Worm (Caenorhabditis elegans) whole organism, L2 larva: ENCODE results near the gene pap-2.

Experiments
- C34F6.9 ChIP-seq: fragments of 150-350 bp; optimal IDR thresholded peaks from 2 replicates; lab custom pipeline; 2014; ENCODE audit warnings: missing biosample characterization, missing genetic modification characterization
- F13H6.1 ChIP-seq: sonication (generic microtip); optimal IDR thresholded peaks from 2 replicates; lab custom pipeline; 2016; ENCODE audit warnings: missing genetic modification characterization, missing compliant biosample characterization
- Y55F3AM.14 ChIP-seq: fragments of 200-800 bp; sonication (Bioruptor generic); optimal IDR thresholded peaks from 2 replicates; lab custom pipeline; 2018; ENCODE audit warnings: mild to moderate bottlenecking, missing genetic modification characterization, missing compliant biosample characterization
- ZK546.5 ChIP-seq: sonication (generic microtip); optimal IDR thresholded peaks from 2 replicates; lab custom pipeline; 2017; ENCODE audit warnings: missing biosample characterization, missing genetic modification characterization
- alr-1 ChIP-seq: fragments of 150-350 bp; optimal IDR thresholded peaks from 2 replicates; lab custom pipeline; 2014; ENCODE audit warnings: missing biosample characterization, missing genetic modification characterization
- aly-2 ChIP-seq: fragments of 150-350 bp; optimal IDR thresholded peaks from 2 replicates; lab custom pipeline; 2014; ENCODE audit warnings: missing biosample characterization, missing genetic modification characterization
- ama-1 ChIP-seq: fragments of 150-350 bp; optimal IDR thresholded peaks from 2 replicates; lab custom pipeline; 2018; ENCODE audit warnings: inconsistent platforms
- blmp-1 ChIP-seq: sonication (generic microtip); optimal IDR thresholded peaks from 2 replicates; lab custom pipeline; 2017; ENCODE audit warnings: missing genetic modification characterization, mild to moderate bottlenecking, missing compliant biosample characterization, antibody characterized with exemption, moderate library complexity; ENCODE audit not compliant: insufficient read depth
- ceh-16 ChIP-seq: fragments of 150-350 bp; optimal IDR thresholded peaks from 2 replicates; lab custom pipeline; 2014; ENCODE audit warnings: missing biosample characterization, missing genetic modification characterization
- ceh-82 ChIP-seq: fragments of 150-350 bp; optimal IDR thresholded peaks from 2 replicates; lab custom pipeline; 2014; ENCODE audit warnings: missing biosample characterization, missing genetic modification characterization
- crh-2 ChIP-seq: sonication (generic microtip); optimal IDR thresholded peaks from 2 replicates; lab custom pipeline; 2017; ENCODE audit warnings: missing biosample characterization, missing genetic modification characterization
- dmd-4 ChIP-seq: sonication (generic microtip); optimal IDR thresholded peaks from 2 replicates; lab custom pipeline; 2017; ENCODE audit warnings: missing biosample characterization, missing genetic modification characterization
- egl-27 ChIP-seq: sonication (generic microtip); optimal IDR thresholded peaks from 3 replicates; lab custom pipeline; 2017; ENCODE audit warnings: missing biosample characterization, missing genetic modification reagents, missing genetic modification characterization
- elt-1 ChIP-seq: fragments of 150-350 bp; optimal IDR thresholded peaks from 2 replicates; lab custom pipeline; 2014; ENCODE audit warnings: missing biosample characterization, missing genetic modification characterization
- elt-3 ChIP-seq: sonication (generic microtip); optimal IDR thresholded peaks from 2 replicates; lab custom pipeline; 2017; ENCODE audit warnings: missing biosample characterization, missing genetic modification characterization
- fos-1 ChIP-seq: fragments of 150-350 bp; optimal IDR thresholded peaks from 2 replicates; lab custom pipeline; 2014; ENCODE audit warnings: missing biosample characterization, missing genetic modification characterization
- gmeb-1 ChIP-seq: fragments of 150-350 bp; optimal IDR thresholded peaks from 2 replicates; lab custom pipeline; 2014; ENCODE audit warnings: missing biosample characterization, missing genetic modification characterization
- lin-11 ChIP-seq: fragments of 150-350 bp; sonication (generic microtip); optimal IDR thresholded peaks from 2 replicates; lab custom pipeline; 2014; ENCODE audit warnings: missing biosample characterization, missing genetic modification characterization, inconsistent platforms, mixed read lengths
- lin-13 ChIP-seq: fragments of 150-350 bp; optimal IDR thresholded peaks from 2 replicates; lab custom pipeline; 2014; ENCODE audit warnings: missing biosample characterization, missing genetic modification reagents, missing genetic modification characterization
- lsy-2 ChIP-seq, 2 experiments: fragments of 150-350 bp in 1 of 2; sonication (generic microtip) in 1 of 2; optimal IDR thresholded peaks; 2 replicates each; lab custom pipeline; 2014 to 2017; ENCODE audit warnings: missing biosample characterization in 2 of 2, missing genetic modification characterization in 2 of 2
- mab-5 ChIP-seq: fragments of 150-350 bp; optimal IDR thresholded peaks from 2 replicates; lab custom pipeline; 2014; ENCODE audit warnings: missing biosample characterization, missing genetic modification characterization
- mdl-1 ChIP-seq, 2 experiments: fragments of 150-350 bp in 1 of 2; sonication (generic microtip) in 1 of 2; optimal IDR thresholded peaks; 2 replicates each; lab custom pipeline; 2017; ENCODE audit warnings: missing biosample characterization in 2 of 2, missing genetic modification characterization in 2 of 2
- nhr-11 ChIP-seq: fragments of 150-350 bp; optimal IDR thresholded peaks from 2 replicates; lab custom pipeline; 2014; ENCODE audit warnings: missing biosample characterization, missing genetic modification characterization
- nhr-129 ChIP-seq: fragments of 150-350 bp; optimal IDR thresholded peaks from 2 replicates; lab custom pipeline; 2014; ENCODE audit warnings: missing biosample characterization, missing genetic modification characterization
- nhr-21 ChIP-seq: fragments of 150-350 bp; optimal IDR thresholded peaks from 2 replicates; lab custom pipeline; 2014; ENCODE audit warnings: missing biosample characterization, missing genetic modification characterization
- nhr-237 ChIP-seq: fragments of 150-350 bp; optimal IDR thresholded peaks from 2 replicates; lab custom pipeline; 2014; ENCODE audit warnings: missing biosample characterization, missing genetic modification characterization
- nhr-25 ChIP-seq: fragments of 150-350 bp; sonication (generic microtip); optimal IDR thresholded peaks from 3 replicates; lab custom pipeline; 2014; ENCODE audit warnings: missing biosample characterization, missing genetic modification characterization
- nhr-6 ChIP-seq: fragments of 150-350 bp; optimal IDR thresholded peaks from 2 replicates; lab custom pipeline; 2014; ENCODE audit warnings: missing biosample characterization, missing genetic modification characterization
- peb-1 ChIP-seq: fragments of 150-350 bp; optimal IDR thresholded peaks from 2 replicates; lab custom pipeline; 2014; ENCODE audit warnings: missing biosample characterization, missing genetic modification characterization
- sem-4 ChIP-seq: fragments of 150-350 bp; optimal IDR thresholded peaks from 2 replicates; lab custom pipeline; 2014; ENCODE audit warnings: missing biosample characterization, missing genetic modification reagents, missing genetic modification characterization
- skn-1 ChIP-seq: sonication (generic microtip); optimal IDR thresholded peaks from 2 replicates; lab custom pipeline; 2017; ENCODE audit warnings: missing biosample characterization, missing genetic modification characterization
- sma-3 ChIP-seq: sonication (generic microtip); optimal IDR thresholded peaks from 2 replicates; lab custom pipeline; 2016; ENCODE audit warnings: missing genetic modification reagents, missing genetic modification characterization, missing compliant biosample characterization
- sma-9 ChIP-seq, 2 experiments: fragments of 150-350 bp in 1 of 2; sonication (generic microtip) in 1 of 2; optimal IDR thresholded peaks; 2 replicates each; lab custom pipeline; 2014 to 2016; ENCODE audit warnings: missing genetic modification characterization in 2 of 2, mild to moderate bottlenecking in 1 of 2, missing biosample characterization in 1 of 2, missing compliant biosample characterization in 1 of 2, missing genetic modification reagents in 1 of 2, moderate library complexity in 1 of 2
- snpc-4 ChIP-seq: fragments of 150-350 bp; optimal IDR thresholded peaks from 2 replicates; lab custom pipeline; 2014; ENCODE audit warnings: missing biosample characterization, missing genetic modification characterization
- unc-55 ChIP-seq: fragments of 150-350 bp; sonication (generic microtip); optimal IDR thresholded peaks from 3 replicates; lab custom pipeline; 2014; ENCODE audit warnings: missing biosample characterization, missing genetic modification reagents, missing genetic modification characterization
- zag-1 ChIP-seq: fragments of 150-350 bp; optimal IDR thresholded peaks from 2 replicates; lab custom pipeline; 2014; ENCODE audit warnings: missing biosample characterization, missing genetic modification characterization
- ztf-4 ChIP-seq: fragments of 150-350 bp; optimal IDR thresholded peaks from 2 replicates; lab custom pipeline; 2014; ENCODE audit warnings: missing biosample characterization, missing genetic modification characterization

Gene pap-2

ce11 chrII:9646122-9646555 is 36.9 kb upstream of the pap-2 start:
- peak; percentile 81 for TF ChIP-seq F13H6.1
- peak in 1 of 2 experiments; percentile 39 for TF ChIP-seq mdl-1 (tag; optimal IDR thresholded peaks at IDR 0.05; lab: Kevin White, UChicago)
- TF ChIP-seq lsy-2 (tag; optimal IDR thresholded peaks at IDR 0.05; lab: Kevin White, UChicago): peak; percentile 32 to 74
- TF ChIP-seq Y55F3AM.14 (GFP tag; lab: Kevin White, UChicago): peak; percentile 75
- TF ChIP-seq lin-13 (GFP tag; lab: Kevin White, UChicago): peak; percentile 45
- TF ChIP-seq ama-1 (lab: Kevin White, UChicago): peak; percentile 76
- no peak for TF ChIP-seq ZK546.5 (tag; lab: Kevin White, UChicago)
- TF ChIP-seq zag-1: no peak
- TF ChIP-seq peb-1 (tag; lab: Kevin White, UChicago): no peak
- TF ChIP-seq sma-9 (GFP tag; optimal IDR thresholded peaks at IDR 0.05; lab: Kevin White, UChicago): peak; percentile 76
- no peak for TF ChIP-seq sma-9 (tag; optimal IDR thresholded peaks at IDR 0.05; lab: Kevin White, UChicago)
- TF ChIP-seq dmd-4 (tag; lab: Kevin White, UChicago): no peak
- no peak for TF ChIP-seq skn-1 (tag; lab: Kevin White, UChicago)
- peak; percentile 79 for TF ChIP-seq crh-2
- TF ChIP-seq aly-2 (tag; lab: Kevin White, UChicago): no peak
- TF ChIP-seq fos-1 (tag; lab: Kevin White, UChicago): peak; percentile 95
- TF ChIP-seq snpc-4 (tag; lab: Kevin White, UChicago): no peak
- no peak for TF ChIP-seq nhr-237 (tag; lab: Kevin White, UChicago)
- peak; percentile 51 for TF ChIP-seq sma-3 (GFP tag; lab: Kevin White, UChicago)
- peak; percentile 88 for TF ChIP-seq unc-55
- peak; percentile 35 for TF ChIP-seq ceh-16 (tag; lab: Kevin White, UChicago)
- TF ChIP-seq alr-1: no peak
- no peak for TF ChIP-seq elt-1 (tag; lab: Kevin White, UChicago)
- peak; percentile 72 for TF ChIP-seq ztf-4 (tag; lab: Kevin White, UChicago)
- peak; percentile 35 for TF ChIP-seq lin-11 (tag; lab: Kevin White, UChicago)
- TF ChIP-seq blmp-1 (tag; lab: Kevin White, UChicago): peak; percentile 78
- TF ChIP-seq gmeb-1: peak; percentile 16
- TF ChIP-seq ceh-82: peak; percentile 42
- TF ChIP-seq mab-5 (tag; lab: Kevin White, UChicago): peak; percentile 55
- peak; percentile 12 for TF ChIP-seq nhr-6 (tag; lab: Kevin White, UChicago)
- TF ChIP-seq C34F6.9 (tag; lab: Kevin White, UChicago): peak; percentile 86
- peak; percentile 73 for TF ChIP-seq sem-4 (tag; lab: Kevin White, UChicago)
- peak; percentile 53 for TF ChIP-seq nhr-21 (tag; lab: Kevin White, UChicago)
- no peak for TF ChIP-seq elt-3
- peak; percentile 94 for TF ChIP-seq nhr-129 (tag; lab: Kevin White, UChicago)
- peak; percentile 85 for TF ChIP-seq nhr-25
- peak; percentile 80 for TF ChIP-seq egl-27 (tag; lab: Kevin White, UChicago)
- TF ChIP-seq, all 48 proteins: peak for 25

DNA sequence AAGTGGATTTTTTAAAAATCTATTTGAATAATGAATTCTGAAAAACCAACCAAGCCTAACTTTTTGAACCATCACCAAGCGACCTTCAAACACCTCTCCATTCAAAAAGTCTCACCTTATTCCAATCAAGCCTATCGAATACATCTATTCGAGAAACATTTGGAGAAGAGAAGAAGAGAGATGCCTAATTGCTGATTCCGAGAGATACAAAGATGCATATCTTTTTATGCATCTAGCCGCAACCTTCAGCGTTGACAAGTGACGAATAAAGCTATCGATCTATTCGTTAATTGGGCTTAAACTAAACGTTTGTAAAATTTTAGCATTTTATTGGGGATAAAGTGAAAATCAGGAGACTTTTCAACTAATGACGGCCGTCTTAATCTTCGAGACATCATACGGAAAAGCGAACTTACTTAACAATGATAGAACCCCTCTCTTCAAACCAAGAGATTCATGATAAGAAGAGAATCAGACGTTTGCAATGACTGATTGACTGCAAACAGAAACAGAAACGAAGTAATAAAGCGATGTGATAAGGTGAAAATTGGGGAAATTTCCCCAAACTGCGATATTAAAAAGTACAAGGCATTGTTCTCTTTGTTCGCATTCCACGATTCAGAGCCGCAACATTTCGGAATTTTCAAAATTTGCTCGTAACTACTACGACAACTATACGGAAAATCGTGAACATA is 35.9 kb upstream of the pap-2 start:
- peak; percentile 64 for TF ChIP-seq Y55F3AM.14 (GFP tag; lab: Kevin White, UChicago)
- TF ChIP-seq alr-1: no peak
- TF ChIP-seq elt-1 (tag; lab: Kevin White, UChicago): peak; percentile 79
- TF ChIP-seq snpc-4 (tag; lab: Kevin White, UChicago): no peak
- no peak for TF ChIP-seq nhr-11 (tag; lab: Kevin White, UChicago)
- no peak for TF ChIP-seq blmp-1 (tag; lab: Kevin White, UChicago)
- TF ChIP-seq nhr-25: peak; percentile 28
- peak; percentile 15 for TF ChIP-seq crh-2
- TF ChIP-seq C34F6.9 (tag; lab: Kevin White, UChicago): peak; percentile 8
- TF ChIP-seq sma-9 (GFP tag; optimal IDR thresholded peaks at IDR 0.05; lab: Kevin White, UChicago): peak; percentile 8
- no peak for TF ChIP-seq sma-9 (tag; optimal IDR thresholded peaks at IDR 0.05; lab: Kevin White, UChicago)
- TF ChIP-seq ceh-82: no peak
- peak; percentile 98 for TF ChIP-seq ceh-16 (tag; lab: Kevin White, UChicago)
- peak; percentile 17 for TF ChIP-seq nhr-129 (tag; lab: Kevin White, UChicago)
- TF ChIP-seq fos-1 (tag; lab: Kevin White, UChicago): peak; percentile 92
- TF ChIP-seq, all 48 proteins: peak for 9

- peak; percentile 11 for TF ChIP-seq fos-1 (tag; lab: Kevin White, UChicago)
- no peak for TF ChIP-seq ztf-4 (tag; lab: Kevin White, UChicago)
Measured at ce11 chrII:9644438-9644837, 35.2 kb upstream of the pap-2 start, which contains the start of gene fzr-1. Gene fzr-1, minus strand, starts transcription at chrII:9644466.
